Fruit fly (Drosophila melanogaster) whole organism, embryonic: ENCODE results near the gene CG31551.

Experiments used
- CG10267 ChIP-seq: fragments of 200-800 bp; sonication (Bioruptor generic); optimal IDR thresholded peaks from 2 replicates; lab custom pipeline; 2018; ENCODE audit warnings: missing biosample characterization, mild to moderate bottlenecking, missing genetic modification characterization, moderate library complexity
- CG10366 ChIP-seq: fragments of 200-800 bp; sonication (Bioruptor generic); IDR thresholded peaks from 2 replicates; pipeline ENCODE4 v1.3.6; 2022; ENCODE audit warnings: missing biosample characterization, missing genetic modification characterization
- CG10462 ChIP-seq: fragments of 200-800 bp; sonication (Bioruptor generic); optimal IDR thresholded peaks from 2 replicates; lab custom pipeline; 2016; ENCODE audit warnings: missing biosample characterization, missing genetic modification characterization
- CG11695 ChIP-seq: fragments of 200-800 bp; sonication (Bioruptor generic); IDR thresholded peaks from 3 replicates; pipeline ENCODE4 v1.3.6; 2022; ENCODE audit warnings: missing biosample characterization, missing genetic modification characterization
- CG12104 ChIP-seq: fragments of 200-800 bp; sonication (Bioruptor generic); optimal IDR thresholded peaks from 3 replicates; lab custom pipeline; 2016; ENCODE audit warnings: missing biosample characterization, missing genetic modification characterization
- CG12155 ChIP-seq: fragments of 200-800 bp; sonication (Bioruptor generic); optimal IDR thresholded peaks from 3 replicates; lab custom pipeline; 2016; ENCODE audit warnings: missing biosample characterization, missing genetic modification characterization
- CG12391 ChIP-seq: fragments of 200-800 bp; sonication (Bioruptor generic); optimal IDR thresholded peaks from 3 replicates; lab custom pipeline; 2018; ENCODE audit warnings: missing biosample characterization, mild to moderate bottlenecking, missing genetic modification characterization, moderate library complexity
- CG12659 ChIP-seq: fragments of 200-800 bp; sonication (Bioruptor generic); optimal IDR thresholded peaks from 3 replicates; lab custom pipeline; 2017; ENCODE audit warnings: mild to moderate bottlenecking, missing biosample characterization, missing genetic modification reagents, missing genetic modification characterization
- CG13296 ChIP-seq: fragments of 200-800 bp; sonication (Bioruptor generic); optimal IDR thresholded peaks from 3 replicates; lab custom pipeline; 2018; ENCODE audit warnings: missing biosample characterization, mild to moderate bottlenecking, missing genetic modification characterization
- CG14667 ChIP-seq: fragments of 200-800 bp; sonication (Bioruptor generic); IDR thresholded peaks from 2 replicates; pipeline ENCODE4 v1.3.6; 2022; ENCODE audit warnings: missing biosample characterization, missing genetic modification characterization
- CG14710 ChIP-seq: fragments of 200-800 bp; sonication (Bioruptor generic); optimal IDR thresholded peaks from 3 replicates; lab custom pipeline; 2019; ENCODE audit warnings: missing biosample characterization, mild to moderate bottlenecking, missing genetic modification characterization, moderate library complexity
- CG14860 ChIP-seq: fragments of 200-800 bp; sonication (Bioruptor generic); IDR thresholded peaks from 3 replicates; pipeline ENCODE4 v1.3.6; 2022; ENCODE audit warnings: missing biosample characterization, missing genetic modification characterization; ENCODE audit not compliant: partially characterized antibody
- CG15514 ChIP-seq: fragments of 200-800 bp; sonication (Bioruptor generic); optimal IDR thresholded peaks from 3 replicates; lab custom pipeline; 2017; ENCODE audit warnings: missing biosample characterization, missing genetic modification characterization, mild to moderate bottlenecking, moderate library complexity, missing genetic modification reagents
- CG18619 ChIP-seq: fragments of 200-800 bp; sonication (Bioruptor generic); optimal IDR thresholded peaks from 3 replicates; lab custom pipeline; 2017; ENCODE audit warnings: missing biosample characterization, mild to moderate bottlenecking, missing genetic modification characterization
- CG2129 ChIP-seq: fragments of 200-800 bp; sonication (Bioruptor generic); IDR thresholded peaks from 2 replicates; pipeline ENCODE4 v1.3.6; 2022; ENCODE audit warnings: missing biosample characterization, missing genetic modification characterization; ENCODE audit not compliant: partially characterized antibody
- CG2712 ChIP-seq: fragments of 200-800 bp; optimal IDR thresholded peaks from 3 replicates; lab custom pipeline; 2019; ENCODE audit warnings: missing biosample characterization, mild to moderate bottlenecking, missing genetic modification characterization, moderate library complexity
- CG3847 ChIP-seq: fragments of 200-800 bp; sonication (Bioruptor generic); IDR thresholded peaks from 2 replicates; pipeline ENCODE4 v1.3.6; 2022; ENCODE audit warnings: missing biosample characterization, missing genetic modification characterization
- CG42726 ChIP-seq: fragments of 200-800 bp; sonication (Bioruptor generic); IDR thresholded peaks from 2 replicates; pipeline ENCODE4 v1.3.6; 2022; ENCODE audit warnings: missing biosample characterization, missing genetic modification characterization; ENCODE audit not compliant: partially characterized antibody
- CG4617 ChIP-seq: fragments of 200-800 bp; sonication (Bioruptor generic); optimal IDR thresholded peaks from 3 replicates; lab custom pipeline; 2016; ENCODE audit warnings: missing biosample characterization, missing genetic modification characterization, borderline replicate concordance
- CG6272 ChIP-seq: fragments of 200-800 bp; sonication (Bioruptor generic); IDR thresholded peaks from 2 replicates; pipeline ENCODE4 v1.3.6; 2022; ENCODE audit warnings: missing biosample characterization, missing genetic modification characterization
- CG7556 ChIP-seq: fragments of 200-800 bp; sonication (Bioruptor generic); optimal IDR thresholded peaks from 2 replicates; lab custom pipeline; 2017; ENCODE audit warnings: missing biosample characterization, mild to moderate bottlenecking, missing genetic modification characterization
- Gug ChIP-seq: fragments of 200-800 bp; sonication (Bioruptor generic); IDR thresholded peaks from 4 replicates; pipeline ENCODE4 v1.3.6; 2022; ENCODE audit warnings: missing biosample characterization, missing genetic modification characterization
- HLH4C ChIP-seq: fragments of 200-800 bp; sonication (Bioruptor generic); IDR thresholded peaks from 3 replicates; pipeline ENCODE4 v1.3.6; 2022; ENCODE audit warnings: missing biosample characterization, missing genetic modification characterization; ENCODE audit not compliant: partially characterized antibody
- HmgD ChIP-seq: fragments of 200-800 bp; sonication (Bioruptor generic); optimal IDR thresholded peaks from 3 replicates; lab custom pipeline; 2016; ENCODE audit warnings: missing biosample characterization, missing genetic modification characterization
- Hmr ChIP-seq: fragments of 200-800 bp; sonication (Bioruptor generic); optimal IDR thresholded peaks from 3 replicates; lab custom pipeline; 2017; ENCODE audit warnings: mild to moderate bottlenecking, missing biosample characterization, missing genetic modification reagents, missing genetic modification characterization
- Hr3 ChIP-seq: fragments of 200-800 bp; sonication (Bioruptor generic); optimal IDR thresholded peaks from 3 replicates; lab custom pipeline; 2016; ENCODE audit warnings: missing biosample characterization, missing genetic modification characterization
- Mrtf ChIP-seq: fragments of 200-800 bp; sonication (Bioruptor generic); IDR thresholded peaks from 3 replicates; pipeline ENCODE4 v1.3.6; 2022; ENCODE audit warnings: missing biosample characterization, missing genetic modification characterization
- NFAT ChIP-seq: fragments of 200-800 bp; sonication (Bioruptor generic); IDR thresholded peaks from 2 replicates; pipeline ENCODE4 v1.3.6; 2022; ENCODE audit warnings: missing biosample characterization, missing genetic modification characterization
- NfI ChIP-seq: fragments of 200-800 bp; sonication (Bioruptor generic); optimal IDR thresholded peaks from 3 replicates; lab custom pipeline; 2018; ENCODE audit warnings: missing biosample characterization, mild to moderate bottlenecking, missing genetic modification characterization, moderate library complexity
- Pdp1 ChIP-seq, 2 experiments: fragments of 200-800 bp; sonication (Bioruptor generic); optimal IDR thresholded peaks; 3 replicates each; lab custom pipeline; 2016; ENCODE audit warnings: missing biosample characterization in 2 of 2, missing genetic modification characterization in 2 of 2, mild to moderate bottlenecking in 1 of 2, moderate library complexity in 1 of 2
- Sin3A ChIP-seq: fragments of >200 bp; optimal IDR thresholded peaks from 2 replicates; lab custom pipeline; 2018
- Ssrp ChIP-seq: fragments of 200-800 bp; sonication (Bioruptor generic); optimal IDR thresholded peaks from 2 replicates; lab custom pipeline; 2018; ENCODE audit warnings: missing biosample characterization, mild to moderate bottlenecking, missing genetic modification characterization, moderate library complexity
- ato ChIP-seq: fragments of 200-800 bp; sonication (Bioruptor generic); IDR thresholded peaks from 2 replicates; pipeline ENCODE4 v1.3.6; 2022; ENCODE audit warnings: missing biosample characterization, missing genetic modification characterization; ENCODE audit not compliant: partially characterized antibody
- chinmo ChIP-seq: fragments of 200-800 bp; sonication (Bioruptor generic); IDR thresholded peaks from 4 replicates; pipeline ENCODE4 v1.3.6; 2022; ENCODE audit warnings: missing biosample characterization, missing genetic modification characterization; ENCODE audit not compliant: partially characterized antibody
- cwo ChIP-seq: fragments of 200-800 bp; sonication (Bioruptor generic); optimal IDR thresholded peaks from 3 replicates; lab custom pipeline; 2017; ENCODE audit warnings: missing biosample characterization, missing genetic modification characterization, mild to moderate bottlenecking, moderate library complexity, missing genetic modification reagents
- esg ChIP-seq: fragments of 200-800 bp; sonication (Bioruptor generic); conservative IDR thresholded peaks from 2 replicates; pipeline ENCODE4 v1.3.6; 2022; ENCODE audit warnings: missing biosample characterization, missing genetic modification characterization
- fd102C ChIP-seq: fragments of 200-800 bp; sonication (Bioruptor generic); optimal IDR thresholded peaks from 2 replicates; lab custom pipeline; 2018; ENCODE audit warnings: missing biosample characterization, mild to moderate bottlenecking, missing genetic modification characterization, moderate library complexity
- jigr1 ChIP-seq: fragments of 200-800 bp; sonication (Bioruptor generic); IDR thresholded peaks from 3 replicates; pipeline ENCODE4 v1.3.6; 2022; ENCODE audit warnings: missing biosample characterization, missing genetic modification characterization
- jumu ChIP-seq: fragments of 200-800 bp; sonication (Bioruptor generic); optimal IDR thresholded peaks from 3 replicates; lab custom pipeline; 2016; ENCODE audit warnings: missing biosample characterization, missing genetic modification characterization
- mam ChIP-seq: fragments of 200-800 bp; sonication (Bioruptor generic); optimal IDR thresholded peaks from 3 replicates; lab custom pipeline; 2016; ENCODE audit warnings: missing biosample characterization, missing genetic modification characterization
- nerfin-2 ChIP-seq: fragments of 200-800 bp; sonication (Bioruptor generic); IDR thresholded peaks from 2 replicates; pipeline ENCODE4 v1.3.6; 2022; ENCODE audit warnings: missing biosample characterization, missing genetic modification characterization; ENCODE audit not compliant: partially characterized antibody
- org-1 ChIP-seq: fragments of 200-800 bp; sonication (Bioruptor generic); optimal IDR thresholded peaks from 2 replicates; lab custom pipeline; 2017; ENCODE audit warnings: missing biosample characterization, missing genetic modification characterization
- rib ChIP-seq: fragments of 200-800 bp; sonication (Bioruptor generic); IDR thresholded peaks from 2 replicates; pipeline ENCODE4 v1.3.6; 2022; ENCODE audit warnings: missing biosample characterization, missing genetic modification characterization
- sisA ChIP-seq: fragments of 200-800 bp; sonication (Bioruptor generic); IDR thresholded peaks from 2 replicates; pipeline ENCODE4 v1.3.6; 2022; ENCODE audit warnings: missing biosample characterization, missing genetic modification characterization
- slbo ChIP-seq: fragments of 200-800 bp; sonication (Bioruptor generic); IDR thresholded peaks from 2 replicates; pipeline ENCODE4 v1.3.6; 2022; ENCODE audit warnings: missing biosample characterization, missing genetic modification characterization
- slou ChIP-seq: fragments of 200-800 bp; sonication (Bioruptor generic); optimal IDR thresholded peaks from 3 replicates; lab custom pipeline; 2016; ENCODE audit warnings: missing biosample characterization, missing genetic modification characterization
- stwl ChIP-seq: fragments of 200-800 bp; sonication (Bioruptor generic); optimal IDR thresholded peaks from 3 replicates; lab custom pipeline; 2018; ENCODE audit warnings: missing biosample characterization, mild to moderate bottlenecking, missing genetic modification characterization, moderate library complexity
- vfl ChIP-seq: fragments of 200-800 bp; sonication (Bioruptor generic); optimal IDR thresholded peaks from 2 replicates; lab custom pipeline; 2016; ENCODE audit warnings: missing biosample characterization, missing genetic modification characterization

Gene CG31551

DNA sequence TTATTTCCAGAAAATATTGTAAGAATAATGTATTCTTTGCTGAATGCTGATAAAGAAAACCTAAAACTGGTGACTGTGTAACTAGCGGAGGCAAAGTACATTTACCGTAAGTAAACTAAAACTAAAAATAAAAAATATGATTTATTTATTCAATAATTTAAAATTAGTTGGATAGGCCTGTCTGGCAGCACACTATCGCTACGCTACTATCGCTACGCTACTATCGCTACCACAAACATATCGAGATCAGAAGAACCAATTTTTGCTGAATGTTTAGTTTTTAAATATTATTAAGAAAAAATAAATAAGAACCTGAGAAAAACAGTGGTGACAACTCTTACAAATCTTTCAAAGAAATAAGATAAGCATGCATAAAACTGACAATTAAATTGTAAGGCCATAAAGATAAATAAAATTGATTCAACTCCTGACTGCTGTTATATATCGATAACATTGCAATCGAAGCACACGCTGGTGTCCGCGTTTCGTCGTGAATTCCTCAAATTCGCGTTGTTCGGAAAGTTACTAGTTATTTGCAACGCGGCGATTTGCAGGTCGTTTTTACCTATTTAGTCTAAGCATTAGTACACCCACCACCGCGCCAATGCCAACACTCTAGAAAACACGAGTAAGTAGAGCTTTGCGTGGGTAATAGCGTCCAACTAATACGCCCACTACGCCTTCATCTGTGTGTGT, 32.7 kb downstream of the CG31551 start, which contains the start of gene Wdr33:
Gene Wdr33, plus strand, starts transcription at position 438 of the 696 bp plus-strand sequence.
- TF ChIP-seq CG42726 (GFP tag; lab: Robert Waterston, UW) (peak; percentile 68; the same call in 1 of the 2 replicates), CG6272 (GFP tag; lab: Robert Waterston, UW) (0 out of 2 replicates have a peak, but pooled peaks have one; percentile 19), Sin3A (lab: Kevin White, UChicago) (peak; percentile 60), CG3847 (GFP tag; lab: Robert Waterston, UW) (peak; percentile 34; the same call in 1 of the 2 replicates), CG15514 (peak; percentile 43), cwo (GFP tag; lab: Kevin White, UChicago) (no peak), rib (no peak), NfI (GFP tag; lab: Kevin White, UChicago) (peak; percentile 26), mam (GFP tag; lab: Kevin White, UChicago) (no peak), Hr3 (GFP tag; lab: Kevin White, UChicago) (peak; percentile 49), jumu (GFP tag; lab: Kevin White, UChicago) (no peak), CG12659 (peak; percentile 43), org-1 (GFP tag; lab: Kevin White, UChicago) (no peak), slou (GFP tag; lab: Kevin White, UChicago) (no peak), Mrtf (GFP tag; lab: Robert Waterston, UW) (no peak), CG7556 (GFP tag; lab: Kevin White, UChicago) (peak; percentile 34), ato (GFP tag; lab: Robert Waterston, UW) (peak; percentile 68), CG11695 (no peak), CG10366 (GFP tag; lab: Robert Waterston, UW) (peak; percentile 38; the same call in 1 of the 2 replicates), fd102C (no peak), CG10462 (GFP tag; lab: Kevin White, UChicago) (peak; percentile 45), Gug (GFP tag; lab: Robert Waterston, UW) (no peak), vfl (GFP tag; lab: Kevin White, UChicago) (no peak), HmgD (GFP tag; lab: Kevin White, UChicago) (no peak), CG4617 (GFP tag; lab: Kevin White, UChicago) (no peak), CG10267 (tag; lab: Kevin White, UChicago) (peak; percentile 5), CG13296 (peak; percentile 39), CG2712 (tag; lab: Kevin White, UChicago) (peak; percentile 19), Ssrp (tag; lab: Kevin White, UChicago) (peak; percentile 54), CG14860 (GFP tag; lab: Robert Waterston, UW) (peak; percentile 83), CG2129 (peak; percentile 89), Hmr (peak; percentile 60), CG12104 (peak; percentile 27), CG12391 (peak; percentile 60), Pdp1 (GFP tag; optimal IDR thresholded peaks at IDR 0.05; lab: Kevin White, UChicago) (peak in 1 of 2 experiments; percentile 0), CG14667 (GFP tag; lab: Robert Waterston, UW) (peak; percentile 16; the same call in 1 of the 2 replicates), stwl (tag; lab: Kevin White, UChicago) (peak; percentile 64), esg (GFP tag; lab: Robert Waterston, UW) (0 out of 2 replicates have a peak, but pooled peaks have one; percentile 44), CG12155 (GFP tag; lab: Kevin White, UChicago) (peak; percentile 83), slbo (GFP tag; lab: Robert Waterston, UW) (peak; percentile 7; the same call in 1 of the 2 replicates), CG18619 (peak; percentile 1), CG14710 (tag; lab: Kevin White, UChicago) (peak; percentile 59), nerfin-2 (peak; percentile 82), chinmo (GFP tag; lab: Robert Waterston, UW) (peak; percentile 61; the same call in 2 of the 4 replicates), jigr1 (GFP tag; lab: Robert Waterston, UW) (peak; percentile 42; the same call in 2 of the 3 replicates), HLH4C (GFP tag; lab: Robert Waterston, UW) (peak; percentile 84), NFAT (GFP tag; lab: Robert Waterston, UW) (0 out of 2 replicates have a peak, but pooled peaks have one; percentile 8), sisA (GFP tag; lab: Robert Waterston, UW) (peak; percentile 25; the same call in 1 of the 2 replicates)
